Fruit fly (Drosophila melanogaster) whole organism, embryonic: Measurements from ENCODE around the gene pHCl-1.

Experiments
- B-H2 ChIP-seq: fragments of 200-800 bp; sonication (Bioruptor generic); optimal IDR thresholded peaks from 2 replicates; lab custom pipeline; 2018; ENCODE audit warnings: missing biosample characterization, mild to moderate bottlenecking, missing genetic modification characterization
- CG10147 ChIP-seq: fragments of 200-800 bp; sonication (Bioruptor generic); optimal IDR thresholded peaks from 2 replicates; lab custom pipeline; 2019; ENCODE audit warnings: missing biosample characterization, mild to moderate bottlenecking, missing genetic modification characterization, moderate library complexity
- CG10267 ChIP-seq: fragments of 200-800 bp; sonication (Bioruptor generic); optimal IDR thresholded peaks from 2 replicates; lab custom pipeline; 2018; ENCODE audit warnings: missing biosample characterization, mild to moderate bottlenecking, missing genetic modification characterization, moderate library complexity
- CG11504 ChIP-seq: fragments of 200-800 bp; sonication (Bioruptor generic); optimal IDR thresholded peaks from 3 replicates; lab custom pipeline; 2019; ENCODE audit warnings: missing biosample characterization, mild to moderate bottlenecking, missing genetic modification characterization, moderate library complexity
- CG11695 ChIP-seq: fragments of 200-800 bp; sonication (Bioruptor generic); IDR thresholded peaks from 3 replicates; pipeline ENCODE4 v1.3.6; 2022; ENCODE audit warnings: missing biosample characterization, missing genetic modification characterization
- CG13296 ChIP-seq: fragments of 200-800 bp; sonication (Bioruptor generic); optimal IDR thresholded peaks from 3 replicates; lab custom pipeline; 2018; ENCODE audit warnings: missing biosample characterization, mild to moderate bottlenecking, missing genetic modification characterization
- CG17385 ChIP-seq: fragments of 200-800 bp; sonication (Bioruptor generic); optimal IDR thresholded peaks from 3 replicates; lab custom pipeline; 2018; ENCODE audit warnings: missing biosample characterization, mild to moderate bottlenecking, missing genetic modification characterization
- CG2116 ChIP-seq: fragments of 200-800 bp; sonication (Bioruptor generic); optimal IDR thresholded peaks from 3 replicates; lab custom pipeline; 2018; ENCODE audit warnings: missing biosample characterization, mild to moderate bottlenecking, missing genetic modification characterization
- CG3726 ChIP-seq: fragments of 200-800 bp; sonication (Bioruptor generic); IDR thresholded peaks from 3 replicates; pipeline ENCODE4, ENCODE4 v1.3.6; 2022; ENCODE audit warnings: missing biosample characterization, missing genetic modification characterization
- CG4360 ChIP-seq: fragments of 200-800 bp; sonication (Bioruptor generic); IDR thresholded peaks from 2 replicates; pipeline ENCODE4 v1.3.6; 2022; ENCODE audit warnings: missing biosample characterization, missing genetic modification characterization
- CG7745 ChIP-seq: fragments of 200-800 bp; sonication (Bioruptor generic); optimal IDR thresholded peaks from 2 replicates; lab custom pipeline; 2018; ENCODE audit warnings: missing biosample characterization, mild to moderate bottlenecking, missing genetic modification characterization, moderate library complexity
- CG7987 ChIP-seq: fragments of 200-800 bp; sonication (Bioruptor generic); optimal IDR thresholded peaks from 2 replicates; lab custom pipeline; 2018; ENCODE audit warnings: missing biosample characterization, mild to moderate bottlenecking, missing genetic modification characterization, moderate library complexity
- CG8924 ChIP-seq: fragments of 200-800 bp; optimal IDR thresholded peaks from 3 replicates; lab custom pipeline; 2019; ENCODE audit warnings: missing biosample characterization, mild to moderate bottlenecking, missing genetic modification characterization, moderate library complexity
- CG8944 ChIP-seq: fragments of 200-800 bp; sonication (Bioruptor generic); optimal IDR thresholded peaks from 3 replicates; lab custom pipeline; 2016; ENCODE audit warnings: missing biosample characterization, missing genetic modification characterization
- CrebB ChIP-seq: fragments of 200-800 bp; sonication (Bioruptor generic); optimal IDR thresholded peaks from 3 replicates; lab custom pipeline; 2018; ENCODE audit warnings: missing biosample characterization, mild to moderate bottlenecking, missing genetic modification characterization
- D19A ChIP-seq: fragments of 200-800 bp; optimal IDR thresholded peaks from 3 replicates; lab custom pipeline; 2019; ENCODE audit warnings: missing biosample characterization, mild to moderate bottlenecking, missing genetic modification characterization, moderate library complexity
- Deaf1 ChIP-seq: fragments of 200-800 bp; optimal IDR thresholded peaks from 3 replicates; lab custom pipeline; 2019; ENCODE audit warnings: missing biosample characterization, mild to moderate bottlenecking, missing genetic modification characterization, moderate library complexity
- Fer1 ChIP-seq: fragments of 200-800 bp; sonication (Bioruptor generic); optimal IDR thresholded peaks from 2 replicates; lab custom pipeline; 2017; ENCODE audit warnings: missing biosample characterization, mild to moderate bottlenecking, missing genetic modification characterization
- GATAe ChIP-seq: fragments of 200-800 bp; sonication (Bioruptor generic); conservative IDR thresholded peaks from 2 replicates; pipeline ENCODE4 v1.3.6; 2022; ENCODE audit warnings: missing biosample characterization, missing genetic modification characterization
- Hey ChIP-seq: fragments of 200-800 bp; sonication (Bioruptor generic); optimal IDR thresholded peaks from 3 replicates; lab custom pipeline; 2018; ENCODE audit warnings: missing biosample characterization, mild to moderate bottlenecking, missing genetic modification characterization
- Hmr ChIP-seq: fragments of 200-800 bp; sonication (Bioruptor generic); optimal IDR thresholded peaks from 3 replicates; lab custom pipeline; 2017; ENCODE audit warnings: mild to moderate bottlenecking, missing biosample characterization, missing genetic modification reagents, missing genetic modification characterization
- MBD-R2 ChIP-seq: fragments of 200-800 bp; sonication (Bioruptor generic); IDR thresholded peaks from 2 replicates; pipeline ENCODE4 v1.3.6; 2022; ENCODE audit warnings: missing biosample characterization, missing genetic modification characterization
- MTF-1 ChIP-seq: fragments of 200-800 bp; sonication (Bioruptor generic); optimal IDR thresholded peaks from 2 replicates; lab custom pipeline; 2018; ENCODE audit warnings: missing biosample characterization, mild to moderate bottlenecking, missing genetic modification characterization, borderline replicate concordance
- Med ChIP-seq: fragments of 200-800 bp; sonication (Bioruptor generic); peaks from one replicate; lab custom pipeline; 2016; ENCODE audit warnings: missing biosample characterization, missing genetic modification characterization, mild to moderate bottlenecking, inconsistent platforms, moderate library complexity
- PHDP ChIP-seq: fragments of 200-800 bp; sonication (Bioruptor generic); optimal IDR thresholded peaks from 3 replicates; lab custom pipeline; 2018; ENCODE audit warnings: missing biosample characterization, mild to moderate bottlenecking, missing genetic modification characterization, moderate library complexity
- Sox100B ChIP-seq: fragments of 200-800 bp; sonication (Bioruptor generic); optimal IDR thresholded peaks from 3 replicates; lab custom pipeline; 2018; ENCODE audit warnings: missing biosample characterization, mild to moderate bottlenecking, missing genetic modification characterization
- Stat92E ChIP-seq, 3 experiments: fragments of >200 bp in 2 of 3; fragments of 200-800 bp in 1 of 3; sonication (Bioruptor generic) in 1 of 3; optimal IDR thresholded peaks; 2 replicates each; lab custom pipeline; 2017 to 2019; ENCODE audit warnings: missing biosample characterization in 3 of 3, missing genetic modification characterization in 3 of 3, mild to moderate bottlenecking in 1 of 3, moderate library complexity in 1 of 3
- Taf1 ChIP-seq: fragments of 200-800 bp; sonication (Bioruptor generic); IDR thresholded peaks from 2 replicates; pipeline ENCODE4 v1.3.6; 2022; ENCODE audit warnings: missing biosample characterization, missing genetic modification characterization
- cg ChIP-seq: fragments of 200-800 bp; sonication (Bioruptor generic); optimal IDR thresholded peaks from 3 replicates; lab custom pipeline; 2019; ENCODE audit warnings: missing biosample characterization, mild to moderate bottlenecking, missing genetic modification characterization, moderate library complexity
- en ChIP-seq: fragments of 200-800 bp; sonication (Bioruptor generic); optimal IDR thresholded peaks from 2 replicates; lab custom pipeline; 2016; ENCODE audit warnings: missing biosample characterization, missing genetic modification characterization
- gem ChIP-seq: fragments of 200-800 bp; sonication (Bioruptor generic); optimal IDR thresholded peaks from 2 replicates; lab custom pipeline; 2019; ENCODE audit warnings: missing biosample characterization, mild to moderate bottlenecking, missing genetic modification characterization, moderate library complexity
- grau ChIP-seq: fragments of 200-800 bp; optimal IDR thresholded peaks from 3 replicates; lab custom pipeline; 2019; ENCODE audit warnings: missing biosample characterization, mild to moderate bottlenecking, missing genetic modification characterization, moderate library complexity
- gro ChIP-seq: fragments of 200-800 bp; sonication (Bioruptor generic); optimal IDR thresholded peaks from 2 replicates; lab custom pipeline; 2016; ENCODE audit warnings: missing biosample characterization, missing genetic modification characterization
- ken ChIP-seq: fragments of 200-800 bp; sonication (Bioruptor generic); IDR thresholded peaks from 3 replicates; pipeline ENCODE4 v1.3.6; 2022; ENCODE audit warnings: missing biosample characterization, missing genetic modification characterization
- nau ChIP-seq: fragments of 200-800 bp; sonication (Bioruptor generic); optimal IDR thresholded peaks from 3 replicates; lab custom pipeline; 2017; ENCODE audit warnings: missing biosample characterization, mild to moderate bottlenecking, missing genetic modification characterization, missing genetic modification reagents
- odd ChIP-seq: fragments of 200-800 bp; sonication (Bioruptor generic); optimal IDR thresholded peaks from 2 replicates; lab custom pipeline; 2017; ENCODE audit warnings: missing biosample characterization, mild to moderate bottlenecking, missing genetic modification characterization
- pum ChIP-seq: fragments of 200-800 bp; sonication (Bioruptor generic); optimal IDR thresholded peaks from 2 replicates; lab custom pipeline; 2016; ENCODE audit warnings: missing biosample characterization, missing genetic modification characterization
- row ChIP-seq: fragments of 200-800 bp; sonication (Bioruptor generic); IDR thresholded peaks from 3 replicates; pipeline ENCODE4 v1.3.6; 2022; ENCODE audit warnings: missing biosample characterization, missing genetic modification characterization
- salm ChIP-seq: fragments of 200-800 bp; sonication (Bioruptor generic); optimal IDR thresholded peaks from 2 replicates; lab custom pipeline; 2018; ENCODE audit warnings: missing biosample characterization, mild to moderate bottlenecking, missing genetic modification characterization
- sisA ChIP-seq: fragments of 200-800 bp; sonication (Bioruptor generic); IDR thresholded peaks from 2 replicates; pipeline ENCODE4 v1.3.6; 2022; ENCODE audit warnings: missing biosample characterization, missing genetic modification characterization
- sna ChIP-seq: fragments of 200-800 bp; sonication (Bioruptor generic); IDR thresholded peaks from 2 replicates; pipeline ENCODE4 v1.3.6; 2022; ENCODE audit warnings: missing biosample characterization, missing genetic modification characterization; ENCODE audit not compliant: partially characterized antibody
- so ChIP-seq: fragments of 200-800 bp; sonication (Bioruptor generic); IDR thresholded peaks from 3 replicates; pipeline ENCODE4 v1.3.6; 2022; ENCODE audit warnings: missing biosample characterization, missing genetic modification characterization
- sob ChIP-seq: fragments of 200-800 bp; sonication (Bioruptor generic); IDR thresholded peaks from 2 replicates; pipeline ENCODE4 v1.3.6; 2022; ENCODE audit warnings: missing biosample characterization, missing genetic modification characterization
- stc ChIP-seq: fragments of 200-800 bp; sonication (Bioruptor generic); IDR thresholded peaks from 2 replicates; pipeline ENCODE4 v1.3.6; 2022; ENCODE audit warnings: missing biosample characterization, missing genetic modification characterization
- sug ChIP-seq: fragments of 200-800 bp; optimal IDR thresholded peaks from 2 replicates; lab custom pipeline; 2019; ENCODE audit warnings: missing biosample characterization, mild to moderate bottlenecking, missing genetic modification characterization, moderate library complexity
- trh ChIP-seq: fragments of 200-800 bp; sonication (Bioruptor generic); optimal IDR thresholded peaks from 2 replicates; lab custom pipeline; 2016; ENCODE audit warnings: missing biosample characterization, missing genetic modification characterization
- vfl ChIP-seq: fragments of 200-800 bp; sonication (Bioruptor generic); optimal IDR thresholded peaks from 2 replicates; lab custom pipeline; 2016; ENCODE audit warnings: missing biosample characterization, missing genetic modification characterization
- wek ChIP-seq: fragments of 200-800 bp; sonication (Bioruptor generic); optimal IDR thresholded peaks from 3 replicates; lab custom pipeline; 2018; ENCODE audit warnings: missing biosample characterization, mild to moderate bottlenecking, missing genetic modification characterization, moderate library complexity
- zfh2 ChIP-seq: fragments of 200-800 bp; sonication (Bioruptor generic); optimal IDR thresholded peaks from 2 replicates; lab custom pipeline; 2016; ENCODE audit warnings: missing biosample characterization, missing genetic modification characterization

Gene pHCl-1

DNA sequence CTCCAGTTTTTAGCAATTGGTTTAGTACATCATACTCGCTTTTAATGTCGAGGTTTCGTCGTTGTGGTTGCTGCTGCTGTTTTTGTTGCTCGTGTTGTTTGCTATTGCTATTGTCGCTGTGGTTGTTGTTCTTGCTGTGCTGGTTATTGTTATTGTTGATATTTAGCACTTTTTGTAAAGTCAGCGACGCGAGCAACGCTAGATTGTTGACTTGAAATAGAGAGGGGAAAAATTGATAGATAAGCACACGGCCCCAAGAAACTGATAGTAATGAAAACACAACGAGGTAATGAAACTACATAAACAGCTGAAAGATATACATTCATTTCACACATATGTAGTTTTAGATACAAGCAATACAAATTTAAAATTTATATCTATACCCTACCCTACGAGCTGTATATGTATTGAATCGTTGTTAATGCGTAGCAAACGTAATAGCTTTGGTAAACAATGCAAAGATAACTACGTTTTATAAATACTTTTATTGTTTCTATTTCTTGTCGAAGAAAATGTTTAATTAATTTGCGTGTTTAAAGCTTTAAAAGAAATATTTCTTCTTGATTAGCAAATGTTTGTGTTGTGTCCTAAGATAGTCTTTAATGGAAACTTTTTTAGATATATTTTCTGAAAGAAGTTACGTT lies 74.9 kb downstream of the pHCl-1 start (continued):
- TF ChIP-seq MBD-R2 (GFP tag; lab: Robert Waterston, UW): no peak
- no peak for TF ChIP-seq Taf1 (GFP tag; lab: Robert Waterston, UW)
- TF ChIP-seq CG7987 (GFP tag; lab: Kevin White, UChicago): peak; percentile 27
- TF ChIP-seq trh (GFP tag; lab: Kevin White, UChicago): no peak
- no peak for TF ChIP-seq ken
- TF ChIP-seq Hmr (GFP tag; lab: Kevin White, UChicago): peak; percentile 15
- TF ChIP-seq CG11695 (GFP tag; lab: Robert Waterston, UW): no peak
- no peak for TF ChIP-seq CG17385 (GFP tag; lab: Kevin White, UChicago)
- no peak for TF ChIP-seq Deaf1 (tag; lab: Kevin White, UChicago)
- TF ChIP-seq wek (GFP tag; lab: Kevin White, UChicago): peak; percentile 5
- TF ChIP-seq CG11504 (tag; lab: Kevin White, UChicago): peak; percentile 14
- TF ChIP-seq Stat92E (GFP tag; optimal IDR thresholded peaks at IDR 0.05; lab: Kevin White, UChicago): no peak
- peak; percentile 5 for TF ChIP-seq CG7745 (tag; lab: Kevin White, UChicago)
- TF ChIP-seq vfl (GFP tag; lab: Kevin White, UChicago): no peak
- TF ChIP-seq stc: 0 out of 2 replicates have a peak, but pooled peaks have one; percentile 7
- peak; percentile 46 for TF ChIP-seq nau (GFP tag; lab: Kevin White, UChicago)
- peak; percentile 34 for TF ChIP-seq salm (tag; lab: Kevin White, UChicago)
- TF ChIP-seq grau: no peak
- peak; percentile 15 for TF ChIP-seq cg
- TF ChIP-seq Med: peak; percentile 58
- peak; percentile 22 for TF ChIP-seq B-H2 (GFP tag; lab: Kevin White, UChicago)
- peak; percentile 36 for TF ChIP-seq CG13296 (GFP tag; lab: Kevin White, UChicago)
- TF ChIP-seq odd (GFP tag; lab: Kevin White, UChicago): peak; percentile 14
- TF ChIP-seq CrebB (tag; lab: Kevin White, UChicago): peak; percentile 14
- 0 out of 3 replicates have a peak, but pooled peaks have one; percentile 5 for TF ChIP-seq row (GFP tag; lab: Robert Waterston, UW)
- no peak for TF ChIP-seq CG2116 (GFP tag; lab: Kevin White, UChicago)
- TF ChIP-seq sisA (GFP tag; lab: Robert Waterston, UW): no peak
- TF ChIP-seq CG8944: no peak
- peak; percentile 12 for TF ChIP-seq CG8924 (tag; lab: Kevin White, UChicago)
- 0 out of 3 replicates have a peak, but pooled peaks have one; percentile 39 for TF ChIP-seq so (GFP tag; lab: Robert Waterston, UW)
- peak; percentile 78 for TF ChIP-seq CG4360 (GFP tag; lab: Robert Waterston, UW)
- peak; percentile 99 for TF ChIP-seq MTF-1 (GFP tag; lab: Kevin White, UChicago)
- 0 out of 2 replicates have a peak, but pooled peaks have one; percentile 6 for TF ChIP-seq sna (GFP tag; lab: Robert Waterston, UW)
- no peak for TF ChIP-seq en (GFP tag; lab: Kevin White, UChicago)
- TF ChIP-seq gem (tag; lab: Kevin White, UChicago): peak; percentile 46
- peak; percentile 7 for TF ChIP-seq Fer1 (GFP tag; lab: Kevin White, UChicago)
- no peak for TF ChIP-seq pum
- 0 out of 2 replicates have a peak, but pooled peaks have one; percentile 42 for TF ChIP-seq GATAe (GFP tag; lab: Robert Waterston, UW)
- TF ChIP-seq CG3726 (GFP tag; lab: Robert Waterston, UW): no peak
- peak; percentile 13 for TF ChIP-seq gro (GFP tag; lab: Kevin White, UChicago)
- TF ChIP-seq sob (GFP tag; lab: Robert Waterston, UW): 0 out of 2 replicates have a peak, but pooled peaks have one; percentile 26
- no peak for TF ChIP-seq CG10267 (tag; lab: Kevin White, UChicago)
- peak; percentile 6 for TF ChIP-seq CG10147 (GFP tag; lab: Kevin White, UChicago)
- peak; percentile 10 for TF ChIP-seq Hey
- TF ChIP-seq D19A (tag; lab: Kevin White, UChicago): peak; percentile 74
- TF ChIP-seq Sox100B: peak; percentile 42
- TF ChIP-seq zfh2 (GFP tag; lab: Kevin White, UChicago): no peak
- peak; percentile 42 for TF ChIP-seq sug (tag; lab: Kevin White, UChicago)
- TF ChIP-seq PHDP: peak; percentile 34
